Fruit fly (Drosophila melanogaster): ENCODE data around the gene RpS19b.

dm6 chr3R:23969449-23969848, 36.1 kb upstream of the RpS19b start:
- TF ChIP-seq lola (GFP tag; optimal IDR thresholded peaks at IDR 0.05), result no peak
- TF ChIP-seq Hr78 (GFP tag; optimal IDR thresholded peaks at IDR 0.05), result peak in 1 of 2 experiments; percentile 35
- TF ChIP-seq lab (GFP tag; optimal IDR thresholded peaks at IDR 0.05), result peak; percentile 65
- TF ChIP-seq cad (GFP tag; optimal IDR thresholded peaks at IDR 0.05), result no peak
- TF ChIP-seq CG15269 (tag; optimal IDR thresholded peaks at IDR 0.05), result peak; percentile 75
- no peak for TF ChIP-seq psq (GFP tag; optimal IDR thresholded peaks at IDR 0.05)
- no peak for TF ChIP-seq Elba2 (GFP tag; optimal IDR thresholded peaks at IDR 0.05)
- TF ChIP-seq CG3407 (GFP tag; optimal IDR thresholded peaks at IDR 0.05), result peak; percentile 32
- TF ChIP-seq chif (GFP tag; optimal IDR thresholded peaks at IDR 0.05), result no peak
- peak; percentile 45 for TF ChIP-seq CG7556 (GFP tag; optimal IDR thresholded peaks at IDR 0.05)
